Worm (Caenorhabditis elegans): Measurements from ENCODE around the gene Y43F8B.10.

Gene Y43F8B.10

ce11 chrV:19522551-19523137 lies 48.4 kb downstream of the Y43F8B.10 start (continued):
- no peak for TF ChIP-seq hrde-1 (tag; optimal IDR thresholded peaks at IDR 0.05; ENCODE audit: borderline replicate concordance)
- peak; percentile 93 for TF ChIP-seq chd-7 (tag; optimal IDR thresholded peaks at IDR 0.05)
- TF ChIP-seq mxl-1 (tag; optimal IDR thresholded peaks at IDR 0.05) = no peak
- peak; percentile 41; the same call in 1 of the 2 replicates for TF ChIP-seq let-526 (GFP tag; IDR thresholded peaks at IDR 0.05)
- TF ChIP-seq athp-1 (tag; optimal IDR thresholded peaks at IDR 0.05) = peak; percentile 28
- no peak for TF ChIP-seq tbx-9 (tag; optimal IDR thresholded peaks at IDR 0.05; ENCODE audit: borderline replicate concordance)
- TF ChIP-seq nfya-1 (tag; optimal IDR thresholded peaks at IDR 0.05; ENCODE audit: borderline replicate concordance, insufficient read depth) = no peak

ce11 chrV:19524569-19524968 lies 50.3 kb downstream of the Y43F8B.10 start:
- TF ChIP-seq hlh-12 (tag; optimal IDR thresholded peaks at IDR 0.05) (no peak), somi-1 (GFP tag; optimal IDR thresholded peaks at IDR 0.05) (peak; percentile 59), B0336.3 (GFP tag; IDR thresholded peaks at IDR 0.05) (0 out of 2 replicates have a peak, but pooled peaks have one; percentile 27), let-607 (tag; optimal IDR thresholded peaks at IDR 0.05) (peak; percentile 31 to 45), cebp-1 (GFP tag; IDR thresholded peaks at IDR 0.05) (no peak), cebp-1 (tag; optimal IDR thresholded peaks at IDR 0.05) (peak; percentile 31), nhr-80 (tag; optimal IDR thresholded peaks at IDR 0.05) (peak; percentile 32), unc-62 (GFP tag; optimal IDR thresholded peaks at IDR 0.05) (no peak)

ce11 chrV:19526197-19526596 lies 51.9 kb downstream of the Y43F8B.10 start:
- TF ChIP-seq K12H6.12 (tag; optimal IDR thresholded peaks at IDR 0.05) = no peak
- TF ChIP-seq ekl-4 (GFP tag; IDR thresholded peaks at IDR 0.05) = no peak
- TF ChIP-seq gei-17 (GFP tag; optimal IDR thresholded peaks at IDR 0.05) = no peak
- no peak for TF ChIP-seq pha-4 (tag; optimal IDR thresholded peaks at IDR 0.05)
- TF ChIP-seq ZK185.1 (tag; optimal IDR thresholded peaks at IDR 0.05; ENCODE audit: poor library complexity, severe bottlenecking) = no peak
- TF ChIP-seq sdz-38 (tag; optimal IDR thresholded peaks at IDR 0.05) = no peak
- no peak for TF ChIP-seq hrde-1 (tag; optimal IDR thresholded peaks at IDR 0.05; ENCODE audit: borderline replicate concordance)
- no peak for TF ChIP-seq ztf-18 (tag; optimal IDR thresholded peaks at IDR 0.05)
- no peak for TF ChIP-seq rec-8 (tag; optimal IDR thresholded peaks at IDR 0.05)
- no peak for TF ChIP-seq nfya-2 (GFP tag; IDR thresholded peaks at IDR 0.05)
- TF ChIP-seq K11D2.4 (GFP tag; IDR thresholded peaks at IDR 0.05) = no peak
- no peak for TF ChIP-seq ceh-40 (GFP tag; IDR thresholded peaks at IDR 0.05)
- TF ChIP-seq Y67H2A.10 (GFP tag; conservative IDR thresholded peaks at IDR 0.05) = no peak
- TF ChIP-seq nhr-80 (tag; optimal IDR thresholded peaks at IDR 0.05) = no peak
- TF ChIP-seq ztf-6 (GFP tag; IDR thresholded peaks at IDR 0.05) = no peak
- TF ChIP-seq C06A6.2 (GFP tag; conservative IDR thresholded peaks at IDR 0.05) = no peak
- no peak for TF ChIP-seq nfyb-1 (GFP tag; IDR thresholded peaks at IDR 0.05)
